Fruit fly (Drosophila melanogaster) whole organism, pupa: ENCODE data around the gene CG10628.

Source experiments
- CG32121 ChIP-seq: fragments of 200-800 bp; sonication (Bioruptor generic); IDR thresholded peaks from 2 replicates; pipeline ENCODE4 v1.3.6; 2022; ENCODE audit warnings: missing biosample characterization, missing genetic modification characterization
- CG9948 ChIP-seq: fragments of 200-800 bp; sonication (Bioruptor generic); optimal IDR thresholded peaks from 2 replicates; lab custom pipeline; 2018; ENCODE audit warnings: missing biosample characterization, mild to moderate bottlenecking, missing genetic modification characterization, moderate library complexity

DNA sequence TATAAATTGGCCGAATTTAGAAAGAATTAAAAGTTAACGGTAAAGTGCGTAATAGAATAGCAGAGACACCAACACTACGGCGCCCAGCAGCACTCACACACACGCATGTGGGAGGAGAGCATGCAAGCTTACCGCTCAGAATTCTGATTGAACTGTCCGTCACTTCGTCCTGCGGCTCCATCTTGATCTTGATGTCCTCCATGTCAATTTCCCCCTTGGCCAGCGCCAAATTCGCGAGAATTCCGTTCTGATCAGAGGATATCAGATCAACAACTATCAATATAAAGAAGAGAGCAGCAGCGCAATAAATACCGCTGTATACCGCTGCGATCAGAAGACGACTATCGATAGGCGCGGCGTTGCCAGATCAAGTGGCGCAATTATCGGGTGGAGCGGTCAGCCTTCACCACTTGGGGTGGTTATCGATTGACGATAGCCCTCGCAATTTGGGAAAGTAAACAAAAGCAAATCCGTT lies 22.7 kb downstream of the CG10628 start, which contains the start of the genes CG10462 and Nf-YB:
- TF ChIP-seq CG32121: no peak
- TF ChIP-seq CG9948: no peak
